Worm (Caenorhabditis elegans): ENCODE measurements around the gene T19C3.7.

ce11 chrIII:641759-642158 is 5.8 kb upstream of the T19C3.7 start, which contains the start of gene W06E11.1:
- TF ChIP-seq zip-4 (GFP tag; optimal IDR thresholded peaks at IDR 0.05) (no peak), snpc-4 (tag; optimal IDR thresholded peaks at IDR 0.05) (no peak), nhr-28 (tag; optimal IDR thresholded peaks at IDR 0.05) (no peak), nhr-12 (tag; optimal IDR thresholded peaks at IDR 0.05) (no peak), alr-1 (tag; optimal IDR thresholded peaks at IDR 0.05; ENCODE audit: borderline replicate concordance) (no peak), elt-3 (tag; optimal IDR thresholded peaks at IDR 0.05) (no peak), fos-1 (tag; optimal IDR thresholded peaks at IDR 0.05) (no peak), mep-1 (tag; optimal IDR thresholded peaks at IDR 0.05) (no peak), pqm-1 (tag; optimal IDR thresholded peaks at IDR 0.05) (no peak), ces-1 (GFP tag; optimal IDR thresholded peaks at IDR 0.05) (no peak)

Measured in whole organism, L1 larva.